Fruit fly (Drosophila melanogaster) whole organism, wandering third instar larva: ENCODE measurements around the gene AIF.

ENCODE experiments used
- Abd-B ChIP-seq: fragments of >200 bp; optimal IDR thresholded peaks from 2 replicates; lab custom pipeline; 2017; ENCODE audit warnings: missing biosample characterization, missing genetic modification characterization
- CG32264 ChIP-seq: fragments of 200-800 bp; sonication (Bioruptor generic); optimal IDR thresholded peaks from 2 replicates; lab custom pipeline; 2016; ENCODE audit warnings: missing biosample characterization, missing genetic modification characterization
- CrebA ChIP-seq: fragments of 200-800 bp; sonication (Bioruptor generic); optimal IDR thresholded peaks from 2 replicates; lab custom pipeline; 2016; ENCODE audit warnings: missing biosample characterization, mild to moderate bottlenecking, missing genetic modification characterization, borderline replicate concordance
- Dfd ChIP-seq: fragments of >200 bp; optimal IDR thresholded peaks from 2 replicates; lab custom pipeline; 2017; ENCODE audit warnings: missing biosample characterization, missing genetic modification characterization
- Dif ChIP-seq: fragments of 200-275, 200-300 bp; sonication (Bioruptor generic); optimal IDR thresholded peaks from 2 replicates; lab custom pipeline; 2018; ENCODE audit warnings: missing biosample characterization, missing genetic modification characterization; ENCODE audit not compliant: partially characterized antibody
- GATAd ChIP-seq: sonication (Bioruptor generic); optimal IDR thresholded peaks from 2 replicates; lab custom pipeline; 2016; ENCODE audit warnings: missing biosample characterization, missing genetic modification characterization
- HLH106 ChIP-seq: fragments of 200-800 bp; optimal IDR thresholded peaks from 3 replicates; lab custom pipeline; 2019; ENCODE audit warnings: missing biosample characterization, mild to moderate bottlenecking, missing genetic modification characterization, moderate library complexity
- Hnf4 ChIP-seq: fragments of 200-800 bp; sonication (Bioruptor generic); optimal IDR thresholded peaks from 2 replicates; lab custom pipeline; 2016; ENCODE audit warnings: missing biosample characterization, mild to moderate bottlenecking, missing genetic modification characterization
- Hr78 ChIP-seq: fragments of >200 bp; optimal IDR thresholded peaks from 2 replicates; lab custom pipeline; 2017; ENCODE audit warnings: missing biosample characterization, missing genetic modification characterization
- Hr83 ChIP-seq: fragments of 200-300 bp; sonication (Bioruptor generic); optimal IDR thresholded peaks from 2 replicates; lab custom pipeline; 2016; ENCODE audit warnings: missing biosample characterization, mild to moderate bottlenecking, missing genetic modification characterization, moderate library complexity; ENCODE audit not compliant: poor library complexity, severe bottlenecking
- Jra ChIP-seq: sonication (Bioruptor generic); optimal IDR thresholded peaks from 2 replicates; lab custom pipeline; 2016; ENCODE audit warnings: missing biosample characterization, missing genetic modification characterization
- Mio ChIP-seq: sonication (Bioruptor generic); optimal IDR thresholded peaks from 2 replicates; lab custom pipeline; 2016; ENCODE audit warnings: missing biosample characterization, missing genetic modification characterization
- Myc ChIP-seq: fragments of >200 bp; optimal IDR thresholded peaks from 2 replicates; lab custom pipeline; 2017
- N ChIP-seq: fragments of >200 bp; optimal IDR thresholded peaks from 2 replicates; lab custom pipeline; 2018; ENCODE audit warnings: missing biosample characterization, missing external identifiers, missing genetic modification characterization
- OdsH ChIP-seq: fragments of 200-800 bp; sonication (Bioruptor generic); optimal IDR thresholded peaks from 2 replicates; lab custom pipeline; 2016; ENCODE audit warnings: missing biosample characterization, mild to moderate bottlenecking, missing genetic modification characterization
- Rel ChIP-seq, 2 experiments: fragments of 200-800 bp; sonication (Bioruptor generic) in 1 of 2; optimal IDR thresholded peaks; 2 replicates in 1 of 2; 3 replicates in 1 of 2; lab custom pipeline; 2016 to 2019; ENCODE audit warnings: mild to moderate bottlenecking in 2 of 2, missing biosample characterization in 2 of 2, missing genetic modification characterization in 2 of 2, moderate library complexity in 1 of 2
- Sp1 ChIP-seq: fragments of 200-800 bp; sonication (Bioruptor generic); optimal IDR thresholded peaks from 3 replicates; lab custom pipeline; 2019; ENCODE audit warnings: missing biosample characterization, mild to moderate bottlenecking, missing genetic modification characterization, moderate library complexity
- Vsx2 ChIP-seq: fragments of 200-300, 225-300 bp; sonication (Bioruptor generic); optimal IDR thresholded peaks from 2 replicates; lab custom pipeline; 2018; ENCODE audit warnings: missing biosample characterization, missing genetic modification characterization; ENCODE audit not compliant: partially characterized antibody
- br ChIP-seq: fragments of 200-800 bp; sonication (Bioruptor generic); optimal IDR thresholded peaks from 2 replicates; lab custom pipeline; 2016; ENCODE audit warnings: missing biosample characterization, missing genetic modification characterization
- brk ChIP-seq: fragments of 200-800 bp; sonication (Bioruptor generic); optimal IDR thresholded peaks from 2 replicates; lab custom pipeline; 2016; ENCODE audit warnings: missing biosample characterization, mild to moderate bottlenecking, missing genetic modification characterization
- dl ChIP-seq, 2 experiments: fragments of 175-275, 200-275 bp in 1 of 2; fragments of 200-275 bp in 1 of 2; sonication (Bioruptor generic); optimal IDR thresholded peaks; lab custom pipeline; 2018; ENCODE audit warnings: mild to moderate bottlenecking in 2 of 2, missing biosample characterization in 2 of 2, missing genetic modification characterization in 2 of 2, moderate library complexity in 2 of 2; ENCODE audit not compliant: partially characterized antibody in 2 of 2, insufficient read depth in 1 of 2
- dmrt93B ChIP-seq: fragments of 200-800 bp; sonication (Bioruptor generic); optimal IDR thresholded peaks from 2 replicates; lab custom pipeline; 2018; ENCODE audit warnings: missing biosample characterization, mild to moderate bottlenecking, missing genetic modification characterization
- ey ChIP-seq: fragments of 200-800 bp; sonication (Bioruptor generic); optimal IDR thresholded peaks from 2 replicates; lab custom pipeline; 2016; ENCODE audit warnings: missing biosample characterization, missing genetic modification characterization
- foxo ChIP-seq, 2 experiments: fragments of 200-800 bp; sonication (Bioruptor generic); optimal IDR thresholded peaks; 2 replicates in 1 of 2; 3 replicates in 1 of 2; lab custom pipeline; 2016 to 2017; ENCODE audit warnings: missing biosample characterization in 2 of 2, missing genetic modification characterization in 2 of 2
- fru ChIP-seq: fragments of 200-800 bp; sonication (Bioruptor generic); optimal IDR thresholded peaks from 3 replicates; lab custom pipeline; 2016; ENCODE audit warnings: missing biosample characterization, mild to moderate bottlenecking, missing genetic modification characterization
- h ChIP-seq: fragments of 200-800 bp; sonication (Bioruptor generic); optimal IDR thresholded peaks from 3 replicates; lab custom pipeline; 2016; ENCODE audit warnings: missing biosample characterization, mild to moderate bottlenecking, missing genetic modification characterization
- jim ChIP-seq: fragments of 175-275, 200-325 bp; sonication (Bioruptor generic); optimal IDR thresholded peaks from 2 replicates; lab custom pipeline; 2016; ENCODE audit warnings: missing biosample characterization, mild to moderate bottlenecking, missing genetic modification characterization
- lola ChIP-seq: fragments of >200 bp; optimal IDR thresholded peaks from 2 replicates; lab custom pipeline; 2017; ENCODE audit warnings: missing biosample characterization, missing genetic modification characterization
- pan ChIP-seq: fragments of >200 bp; optimal IDR thresholded peaks from 2 replicates; lab custom pipeline; 2017
- psq ChIP-seq: fragments of 200-800 bp; sonication (Bioruptor generic); optimal IDR thresholded peaks from 3 replicates; lab custom pipeline; 2017; ENCODE audit warnings: missing biosample characterization, mild to moderate bottlenecking, missing genetic modification characterization, moderate library complexity
- rgr ChIP-seq: fragments of 200-800 bp; sonication (Bioruptor generic); optimal IDR thresholded peaks from 3 replicates; lab custom pipeline; 2016; ENCODE audit warnings: missing biosample characterization, mild to moderate bottlenecking, missing genetic modification characterization
- sage ChIP-seq: fragments of 200-800 bp; sonication (Bioruptor generic); optimal IDR thresholded peaks from 2 replicates; lab custom pipeline; 2016; ENCODE audit warnings: missing biosample characterization, mild to moderate bottlenecking, missing genetic modification characterization
- sv ChIP-seq: fragments of 200-800 bp; sonication (Bioruptor generic); optimal IDR thresholded peaks from 3 replicates; lab custom pipeline; 2016; ENCODE audit warnings: missing biosample characterization, missing genetic modification characterization
- tai ChIP-seq: sonication (Bioruptor generic); optimal IDR thresholded peaks from 2 replicates; lab custom pipeline; 2016; ENCODE audit warnings: missing biosample characterization, missing genetic modification characterization
- usp ChIP-seq: fragments of >200 bp; optimal IDR thresholded peaks from 2 replicates; lab custom pipeline; 2017; ENCODE audit warnings: missing biosample characterization, missing genetic modification characterization
- woc ChIP-seq: sonication (Bioruptor generic); optimal IDR thresholded peaks from 2 replicates; lab custom pipeline; 2016; ENCODE audit warnings: missing biosample characterization, mild to moderate bottlenecking, missing genetic modification characterization

The AIF gene

DNA sequence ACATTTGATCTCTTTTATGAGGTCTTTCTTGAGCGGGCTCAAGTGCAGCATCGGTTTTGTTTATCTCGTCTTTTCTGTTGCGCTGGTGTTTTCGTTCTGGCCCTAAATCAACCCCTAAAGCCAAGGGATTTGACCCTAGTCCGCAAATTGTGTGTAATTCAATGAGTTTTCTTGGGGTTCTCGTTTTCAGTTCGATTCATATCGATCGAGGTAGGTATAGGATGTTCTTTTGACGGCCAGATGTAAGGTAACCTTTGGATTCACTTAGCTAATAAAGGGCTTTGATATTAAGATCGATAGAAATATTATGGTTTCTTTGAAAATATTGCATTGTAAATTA is 13.7 kb downstream of the AIF start:
- TF ChIP-seq Vsx2 (GFP tag; lab: Kevin White, UChicago) (no peak), jim (GFP tag; lab: Kevin White, UChicago) (no peak), OdsH (GFP tag; lab: Kevin White, UChicago) (no peak), dl (GFP tag; optimal IDR thresholded peaks at IDR 0.05; lab: Kevin White, UChicago; ENCODE audit: insufficient read depth in 1 of 2, partially characterized antibody in 2 of 2) (no peak), ey (GFP tag; lab: Kevin White, UChicago) (no peak), sv (GFP tag; lab: Kevin White, UChicago) (no peak), pan (lab: Kevin White, UChicago) (no peak), CG32264 (GFP tag; lab: Kevin White, UChicago) (no peak), HLH106 (no peak), Hr78 (no peak), GATAd (no peak), brk (no peak), usp (GFP tag; lab: Kevin White, UChicago) (no peak), Mio (no peak), h (no peak), sage (no peak), tai (GFP tag; lab: Kevin White, UChicago) (no peak), Jra (GFP tag; lab: Kevin White, UChicago) (no peak)

DNA sequence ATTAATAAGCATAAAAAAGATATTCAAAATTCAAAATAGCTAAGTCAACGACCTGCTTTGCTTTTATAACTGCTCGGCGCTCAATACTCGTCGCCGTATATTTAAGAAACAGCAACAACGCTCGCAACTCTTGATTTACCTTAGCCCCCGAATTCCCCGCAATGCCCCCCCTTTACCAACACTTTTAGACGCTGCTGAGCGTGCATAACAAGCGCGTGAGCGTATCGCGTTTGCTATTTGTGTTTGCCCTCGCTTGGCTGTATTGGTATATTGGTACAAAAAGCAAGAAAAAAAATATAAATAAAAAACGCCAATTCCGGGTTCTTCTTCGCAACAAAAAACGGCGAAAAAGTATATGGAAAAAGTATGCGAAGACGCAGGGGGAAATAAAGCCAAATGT is 14.3 kb downstream of the AIF start:
- TF ChIP-seq sage (no peak), HLH106 (no peak), sv (GFP tag; lab: Kevin White, UChicago) (no peak), lola (GFP tag; lab: Kevin White, UChicago) (no peak), Dfd (GFP tag; lab: Kevin White, UChicago) (no peak), Jra (GFP tag; lab: Kevin White, UChicago) (no peak), Hr78 (no peak), Hr83 (GFP tag; lab: Kevin White, UChicago) (no peak), jim (GFP tag; lab: Kevin White, UChicago) (no peak), Myc (no peak), Hnf4 (GFP tag; lab: Kevin White, UChicago) (peak; percentile 29), Sp1 (GFP tag; lab: Kevin White, UChicago) (peak; percentile 34), psq (no peak), pan (lab: Kevin White, UChicago) (no peak), Vsx2 (GFP tag; lab: Kevin White, UChicago) (no peak), Dif (GFP tag; lab: Kevin White, UChicago) (no peak), CrebA (GFP tag; lab: Kevin White, UChicago) (peak; percentile 20), ey (GFP tag; lab: Kevin White, UChicago) (no peak), dl (GFP tag; optimal IDR thresholded peaks at IDR 0.05; lab: Kevin White, UChicago; ENCODE audit: insufficient read depth in 1 of 2, partially characterized antibody in 2 of 2) (no peak), CG32264 (GFP tag; lab: Kevin White, UChicago) (no peak), Abd-B (GFP tag; lab: Kevin White, UChicago) (no peak), Mio (no peak), Rel (GFP tag; optimal IDR thresholded peaks at IDR 0.05; lab: Kevin White, UChicago) (no peak), Rel (tag; optimal IDR thresholded peaks at IDR 0.05; lab: Kevin White, UChicago) (peak; percentile 59), fru (GFP tag; lab: Kevin White, UChicago) (no peak), N (GFP tag; lab: Kevin White, UChicago) (no peak), woc (GFP tag; lab: Kevin White, UChicago) (no peak), brk (no peak), tai (GFP tag; lab: Kevin White, UChicago) (no peak), foxo (GFP tag; optimal IDR thresholded peaks at IDR 0.05; lab: Kevin White, UChicago) (no peak), br (GFP tag; lab: Kevin White, UChicago) (peak; percentile 23), rgr (GFP tag; lab: Kevin White, UChicago) (peak; percentile 23), h (peak; percentile 47)
- TF ChIP-seq, all 38 proteins: peak for 7

DNA sequence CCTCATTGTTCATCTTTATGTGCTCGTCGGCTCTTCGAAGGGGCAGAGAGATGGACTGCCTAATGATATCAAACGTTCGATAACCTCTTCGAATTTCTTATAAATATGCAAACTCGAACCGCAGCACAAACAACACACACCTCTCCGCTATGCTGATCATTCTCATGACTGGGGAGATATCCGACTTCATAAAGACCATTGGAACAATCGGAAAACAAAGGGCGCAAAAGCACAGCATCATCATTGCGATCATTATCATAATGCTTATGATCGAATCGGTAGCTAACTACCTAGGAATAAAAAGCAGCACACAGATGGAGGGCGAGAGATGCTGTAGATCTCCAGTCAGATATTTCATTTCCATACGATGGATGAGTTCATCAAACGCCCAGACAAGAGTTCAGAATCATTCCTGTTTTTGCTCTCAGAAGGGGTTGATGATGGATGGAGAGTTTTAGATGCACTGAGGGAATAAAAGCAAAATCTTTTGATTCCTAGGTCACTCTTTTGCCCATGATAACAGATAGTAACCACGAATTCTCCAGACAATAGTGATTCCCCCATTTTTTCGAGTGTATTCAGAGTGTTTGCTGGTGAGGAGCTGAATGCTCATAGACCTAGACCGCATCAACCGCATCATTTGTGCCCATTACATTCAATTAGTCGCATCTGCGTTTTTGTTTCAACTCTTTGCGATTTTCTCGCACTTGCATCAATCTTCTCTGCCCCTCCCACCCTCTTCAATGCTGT is 15.6 kb downstream of the AIF start:
- TF ChIP-seq psq = peak; percentile 62
- no peak for TF ChIP-seq dmrt93B (GFP tag; lab: Kevin White, UChicago)
